Fruit fly (Drosophila melanogaster) whole organism, adult: ENCODE measurements around the gene CG46525.

Experiments
- CG11617 ChIP-seq: fragments of 200-800 bp; sonication (Bioruptor generic); optimal IDR thresholded peaks from 2 replicates; lab custom pipeline; 2017; ENCODE audit warnings: mild to moderate bottlenecking, missing biosample characterization, missing genetic modification reagents, missing genetic modification characterization
- CG12768 ChIP-seq: fragments of 200-800 bp; sonication (Bioruptor generic); optimal IDR thresholded peaks from 2 replicates; lab custom pipeline; 2017; ENCODE audit warnings: missing biosample characterization, missing genetic modification characterization, mild to moderate bottlenecking, moderate library complexity, missing genetic modification reagents
- CG14711 ChIP-seq: fragments of 200-800 bp; sonication (Bioruptor generic); optimal IDR thresholded peaks from 2 replicates; lab custom pipeline; 2018; ENCODE audit warnings: missing biosample characterization, mild to moderate bottlenecking, missing genetic modification characterization, moderate library complexity
- CG1620 ChIP-seq: fragments of 200-800 bp; sonication (Bioruptor generic); optimal IDR thresholded peaks from 2 replicates; lab custom pipeline; 2016; ENCODE audit warnings: missing biosample characterization, missing genetic modification characterization
- CG33017 ChIP-seq: fragments of 200-800 bp; sonication (Bioruptor generic); optimal IDR thresholded peaks from 2 replicates; lab custom pipeline; 2018; ENCODE audit warnings: missing biosample characterization, mild to moderate bottlenecking, missing genetic modification characterization, moderate library complexity
- CG5204 ChIP-seq: fragments of 200-800 bp; sonication (Bioruptor generic); optimal IDR thresholded peaks from 2 replicates; lab custom pipeline; 2016; ENCODE audit warnings: missing biosample characterization, missing genetic modification characterization
- CG7045 ChIP-seq: fragments of 200-800 bp; sonication (Bioruptor generic); optimal IDR thresholded peaks from 2 replicates; lab custom pipeline; 2017; ENCODE audit warnings: missing biosample characterization, mild to moderate bottlenecking, missing genetic modification characterization
- CG7101 ChIP-seq: fragments of 200-800 bp; sonication (Bioruptor generic); optimal IDR thresholded peaks from 2 replicates; lab custom pipeline; 2018; ENCODE audit warnings: missing biosample characterization, mild to moderate bottlenecking, missing genetic modification characterization, moderate library complexity
- Clk ChIP-seq: fragments of 200-800 bp; sonication (Bioruptor generic); optimal IDR thresholded peaks from 2 replicates; lab custom pipeline; 2017; ENCODE audit warnings: missing biosample characterization, missing genetic modification characterization
- Crg-1 ChIP-seq: fragments of 200-800 bp; sonication (Bioruptor generic); optimal IDR thresholded peaks from 2 replicates; lab custom pipeline; 2016; ENCODE audit warnings: missing biosample characterization, missing genetic modification characterization
- Hr96 ChIP-seq: fragments of 200-800 bp; sonication (Bioruptor generic); optimal IDR thresholded peaks from 2 replicates; lab custom pipeline; 2016; ENCODE audit warnings: missing biosample characterization, missing genetic modification characterization
- Mnt ChIP-seq: fragments of 200-800 bp; sonication (Bioruptor generic); optimal IDR thresholded peaks from 2 replicates; lab custom pipeline; 2016; ENCODE audit warnings: missing biosample characterization, mild to moderate bottlenecking, missing genetic modification characterization
- bab1 ChIP-seq: fragments of 200-800 bp; sonication (Bioruptor generic); optimal IDR thresholded peaks from 3 replicates; lab custom pipeline; 2019; ENCODE audit warnings: missing biosample characterization, mild to moderate bottlenecking, missing genetic modification characterization, moderate library complexity
- cic ChIP-seq: fragments of 200-800 bp; sonication (Bioruptor generic); optimal IDR thresholded peaks from 2 replicates; lab custom pipeline; 2017; ENCODE audit warnings: missing biosample characterization, mild to moderate bottlenecking, missing genetic modification characterization, moderate library complexity
- cnc ChIP-seq, 2 experiments: fragments of >200 bp; optimal IDR thresholded peaks; 2 replicates each; lab custom pipeline; 2017
- kay ChIP-seq: fragments of 200-800 bp; sonication (Bioruptor generic); peaks from one replicate; lab custom pipeline; 2016; ENCODE audit warnings: missing biosample characterization, missing genetic modification characterization, borderline replicate concordance
- ovo ChIP-seq: fragments of 200-800 bp; sonication (Bioruptor generic); optimal IDR thresholded peaks from 2 replicates; lab custom pipeline; 2016; ENCODE audit warnings: missing biosample characterization, missing genetic modification characterization
- pad ChIP-seq: fragments of 200-800 bp; sonication (Bioruptor generic); optimal IDR thresholded peaks from 3 replicates; lab custom pipeline; 2017; ENCODE audit warnings: missing biosample characterization, missing genetic modification characterization, mild to moderate bottlenecking, moderate library complexity, missing genetic modification reagents
- tj ChIP-seq: fragments of 200-800 bp; sonication (Bioruptor generic); optimal IDR thresholded peaks from 3 replicates; lab custom pipeline; 2017; ENCODE audit warnings: missing biosample characterization, mild to moderate bottlenecking, missing genetic modification characterization, moderate library complexity
- toe ChIP-seq: fragments of 200-800 bp; sonication (Bioruptor generic); optimal IDR thresholded peaks from 2 replicates; lab custom pipeline; 2016; ENCODE audit warnings: missing biosample characterization, missing genetic modification characterization

The CG46525 gene

DNA sequence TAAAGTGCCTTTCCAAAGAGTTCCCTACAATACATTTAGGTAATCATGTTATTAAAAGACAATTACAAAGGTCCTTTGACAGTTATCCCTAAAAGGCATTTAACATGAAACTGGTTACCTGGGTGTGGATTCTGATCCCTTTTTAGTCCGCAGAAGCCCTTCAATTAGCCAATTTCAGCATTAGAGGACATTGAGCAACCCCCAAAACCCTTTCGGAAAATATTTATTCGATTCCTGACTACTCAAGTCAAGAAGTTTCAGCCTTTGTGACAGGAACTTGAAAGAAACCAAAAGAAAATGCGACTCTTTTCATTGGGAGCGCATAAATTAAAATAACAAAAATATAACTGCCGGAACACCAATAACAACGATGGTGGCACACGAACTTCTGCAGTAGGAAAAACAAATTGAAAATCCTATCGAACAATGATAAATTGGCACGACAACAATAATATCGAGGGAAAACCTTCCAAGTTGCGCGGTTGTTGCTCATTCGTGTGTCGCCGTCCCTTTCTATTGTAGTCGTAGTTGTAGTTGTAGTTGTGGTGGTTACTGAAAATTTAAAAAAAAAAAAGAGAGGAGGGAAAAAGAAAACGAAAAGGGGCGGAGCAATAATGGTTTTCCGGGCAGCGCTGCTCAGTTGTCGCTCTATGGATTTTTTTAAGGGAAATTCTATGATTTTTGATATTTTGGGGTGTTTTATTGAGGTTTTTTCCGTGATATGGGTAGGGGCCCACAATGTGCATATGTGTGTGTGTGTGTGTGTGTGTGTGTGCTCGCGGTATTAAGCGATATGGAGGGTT, 29.2 kb upstream of the CG46525 start:
- TF ChIP-seq pad (GFP tag; lab: Kevin White, UChicago) (no peak), CG11617 (GFP tag; lab: Kevin White, UChicago) (no peak), CG12768 (GFP tag; lab: Kevin White, UChicago) (no peak), Mnt (GFP tag; lab: Kevin White, UChicago) (no peak), CG14711 (tag; lab: Kevin White, UChicago) (no peak), Crg-1 (GFP tag; lab: Kevin White, UChicago) (no peak), tj (GFP tag; lab: Kevin White, UChicago) (no peak), CG5204 (no peak), toe (GFP tag; lab: Kevin White, UChicago) (no peak), bab1 (no peak), ovo (GFP tag; lab: Kevin White, UChicago) (no peak), Hr96 (GFP tag; lab: Kevin White, UChicago) (no peak), cic (GFP tag; lab: Kevin White, UChicago) (no peak), CG7045 (no peak), CG1620 (GFP tag; lab: Kevin White, UChicago) (no peak), kay (GFP tag; lab: Kevin White, UChicago) (no peak)

DNA sequence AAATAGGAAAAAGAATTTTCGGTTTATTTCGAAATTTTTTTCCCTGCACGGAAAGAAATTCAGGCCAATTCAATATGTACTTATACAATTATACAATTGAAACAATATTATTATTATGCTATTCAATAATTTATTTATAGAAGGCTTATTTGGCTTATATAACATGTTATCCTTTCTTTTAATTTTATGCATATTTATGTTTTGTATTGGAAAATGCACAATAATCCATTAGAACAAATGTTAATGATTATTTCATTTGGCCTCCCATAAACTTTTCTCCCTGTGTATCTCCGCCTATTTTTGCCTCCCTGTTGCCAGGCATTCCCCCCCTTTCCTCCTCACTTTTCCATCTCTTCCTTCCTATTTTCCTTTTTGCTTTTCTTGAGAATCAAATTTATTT, 27.1 kb upstream of the CG46525 start:
- no peak for TF ChIP-seq CG7045
- peak; percentile 5 for TF ChIP-seq kay (GFP tag; lab: Kevin White, UChicago)

DNA sequence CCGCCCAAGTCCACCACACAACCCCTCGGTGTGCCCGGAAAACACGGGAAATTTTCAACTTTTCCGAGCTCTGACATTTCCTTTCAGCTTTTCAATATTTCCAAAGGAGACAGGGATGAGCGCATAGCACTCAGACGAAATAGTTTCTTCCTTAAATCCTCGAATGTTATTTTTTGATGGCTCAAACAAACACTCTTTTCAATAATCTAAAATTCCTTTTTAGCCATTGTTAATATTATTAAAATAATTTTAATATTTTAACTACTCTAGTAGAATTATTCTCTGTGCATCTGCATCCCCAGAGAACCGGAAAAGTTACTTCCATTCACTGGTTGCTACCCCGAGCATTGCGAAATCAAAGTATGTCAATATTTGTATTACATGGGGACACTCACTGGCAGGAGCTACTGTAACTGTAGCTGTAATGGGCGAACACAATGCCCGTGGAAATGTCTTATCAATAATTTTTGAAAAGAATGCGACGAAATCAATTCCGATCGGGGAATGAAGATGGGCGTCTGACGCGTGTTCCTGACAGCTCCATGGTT, 17.3 kb upstream of the CG46525 start:
- TF ChIP-seq CG7101 (tag; lab: Kevin White, UChicago): no peak
- TF ChIP-seq pad (GFP tag; lab: Kevin White, UChicago): no peak
- no peak for TF ChIP-seq CG12768 (GFP tag; lab: Kevin White, UChicago)
- TF ChIP-seq Clk (GFP tag; lab: Kevin White, UChicago): no peak
- no peak for TF ChIP-seq Crg-1 (GFP tag; lab: Kevin White, UChicago)
- no peak for TF ChIP-seq cnc (optimal IDR thresholded peaks at IDR 0.05; lab: Kevin White, UChicago)
- TF ChIP-seq CG1620 (GFP tag; lab: Kevin White, UChicago): no peak
- no peak for TF ChIP-seq CG11617 (GFP tag; lab: Kevin White, UChicago)
- TF ChIP-seq ovo (GFP tag; lab: Kevin White, UChicago): no peak
- TF ChIP-seq toe (GFP tag; lab: Kevin White, UChicago): no peak
- no peak for TF ChIP-seq CG33017
- TF ChIP-seq kay (GFP tag; lab: Kevin White, UChicago): no peak
- no peak for TF ChIP-seq cic (GFP tag; lab: Kevin White, UChicago)
- TF ChIP-seq Mnt (GFP tag; lab: Kevin White, UChicago): no peak
- TF ChIP-seq Hr96 (GFP tag; lab: Kevin White, UChicago): no peak
- TF ChIP-seq CG7045: no peak
- TF ChIP-seq CG14711 (tag; lab: Kevin White, UChicago): no peak

DNA sequence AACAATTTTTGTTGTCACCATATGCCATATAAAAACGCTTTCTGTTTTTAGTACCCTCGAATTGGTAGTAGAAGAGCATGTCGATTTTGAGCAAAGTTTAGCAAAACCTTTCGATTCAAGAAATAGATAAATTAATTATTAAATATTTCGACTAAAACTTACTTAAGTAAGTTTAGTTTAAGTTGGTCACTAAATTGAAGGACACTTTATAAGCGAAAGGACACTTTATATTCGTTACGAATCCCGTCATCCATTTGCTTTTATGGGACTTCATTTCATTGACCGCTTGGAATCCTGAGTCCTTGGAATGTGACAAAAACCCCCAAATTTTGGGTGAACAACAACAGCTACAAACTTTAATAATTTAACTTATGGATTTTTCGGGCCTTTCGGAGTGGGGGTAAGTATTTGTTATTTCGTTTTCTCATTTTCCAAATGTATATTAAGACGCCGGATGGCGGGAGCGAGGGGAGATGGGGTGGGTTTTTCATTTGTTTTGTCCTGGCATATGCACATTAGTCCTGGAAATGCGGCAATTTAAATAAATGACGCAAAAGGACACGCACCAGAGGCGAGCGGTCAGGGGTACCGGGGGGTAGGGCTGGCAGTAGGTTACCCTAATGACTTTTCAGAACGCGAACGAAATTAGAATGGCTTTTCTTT, 16.0 kb upstream of the CG46525 start:
- TF ChIP-seq CG14711 (tag; lab: Kevin White, UChicago): no peak
- TF ChIP-seq CG1620 (GFP tag; lab: Kevin White, UChicago): no peak
- TF ChIP-seq CG7101 (tag; lab: Kevin White, UChicago): no peak
- no peak for TF ChIP-seq ovo (GFP tag; lab: Kevin White, UChicago)
- peak; percentile 55 for TF ChIP-seq kay (GFP tag; lab: Kevin White, UChicago)
- TF ChIP-seq Crg-1 (GFP tag; lab: Kevin White, UChicago): no peak

DNA sequence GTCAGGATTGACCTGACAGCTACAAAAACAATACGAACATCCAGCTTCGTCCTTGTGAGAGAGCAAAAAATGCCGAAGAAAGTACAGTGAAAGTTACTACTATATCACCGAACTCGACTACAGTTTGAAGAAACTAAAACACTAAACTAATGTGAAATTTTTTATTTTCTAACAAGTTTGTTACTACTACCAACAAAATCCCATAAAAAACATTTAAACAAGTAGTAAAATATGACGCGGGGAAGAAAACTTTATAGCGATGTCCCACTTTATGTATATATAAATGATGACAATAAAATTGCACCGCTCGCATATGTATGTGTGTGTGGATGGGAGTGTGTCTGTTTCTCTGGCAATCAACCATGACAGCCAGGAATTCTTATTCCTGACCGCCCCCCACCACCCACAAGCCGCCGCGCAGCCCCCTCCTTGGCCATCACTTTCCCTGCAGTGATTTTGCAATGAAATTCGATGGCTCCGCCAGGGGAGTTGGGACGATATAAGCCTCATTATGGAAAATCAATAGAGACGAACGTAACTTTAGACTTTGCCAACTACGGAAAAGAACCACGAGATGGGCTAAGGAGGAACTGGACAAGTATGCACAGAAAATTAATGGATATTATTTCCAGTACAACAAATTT, 13.5 kb upstream of the CG46525 start:
- TF ChIP-seq cnc (optimal IDR thresholded peaks at IDR 0.05; lab: Kevin White, UChicago): no peak
- TF ChIP-seq kay (GFP tag; lab: Kevin White, UChicago): no peak
- TF ChIP-seq CG11617 (GFP tag; lab: Kevin White, UChicago): no peak
- TF ChIP-seq pad (GFP tag; lab: Kevin White, UChicago): no peak
- no peak for TF ChIP-seq CG33017
- TF ChIP-seq CG1620 (GFP tag; lab: Kevin White, UChicago): no peak
- TF ChIP-seq CG12768 (GFP tag; lab: Kevin White, UChicago): no peak
- no peak for TF ChIP-seq ovo (GFP tag; lab: Kevin White, UChicago)
- no peak for TF ChIP-seq Hr96 (GFP tag; lab: Kevin White, UChicago)
- TF ChIP-seq Mnt (GFP tag; lab: Kevin White, UChicago): no peak
- no peak for TF ChIP-seq bab1
- no peak for TF ChIP-seq toe (GFP tag; lab: Kevin White, UChicago)
- TF ChIP-seq tj (GFP tag; lab: Kevin White, UChicago): no peak
- no peak for TF ChIP-seq cic (GFP tag; lab: Kevin White, UChicago)
